Worm (Caenorhabditis elegans) whole organism, L3 larva: Measurements from ENCODE around the gene ZK1240.2.

Experiments
- aly-2 ChIP-seq: fragments of 150-350 bp; optimal IDR thresholded peaks from 2 replicates; lab custom pipeline; 2014; ENCODE audit warnings: missing biosample characterization, missing genetic modification characterization
- ama-1 ChIP-seq: fragments of 150-350 bp; optimal IDR thresholded peaks from 2 replicates; lab custom pipeline; 2018
- egl-27 ChIP-seq: sonication (generic microtip); optimal IDR thresholded peaks from 4 replicates; lab custom pipeline; 2017; ENCODE audit warnings: missing biosample characterization, missing genetic modification reagents, missing genetic modification characterization
- egl-5 ChIP-seq: fragments of 150-350 bp; optimal IDR thresholded peaks from 2 replicates; lab custom pipeline; 2017; ENCODE audit warnings: missing biosample characterization, missing genetic modification reagents, missing genetic modification characterization, inconsistent platforms
- elt-2 ChIP-seq: sonication (generic microtip); optimal IDR thresholded peaks from 2 replicates; lab custom pipeline; 2016; ENCODE audit warnings: missing genetic modification reagents, mild to moderate bottlenecking, missing genetic modification characterization, missing compliant biosample characterization
- elt-3 ChIP-seq, 3 experiments: fragments of 150-350 bp in 1 of 3; sonication (generic microtip) in 2 of 3; optimal IDR thresholded peaks; 2 replicates in 2 of 3; 4 replicates in 1 of 3; lab custom pipeline; 2014 to 2017; ENCODE audit warnings: missing biosample characterization in 3 of 3, missing genetic modification characterization in 3 of 3
- fos-1 ChIP-seq: fragments of 150-350 bp; optimal IDR thresholded peaks from 2 replicates; lab custom pipeline; 2014; ENCODE audit warnings: missing biosample characterization, missing genetic modification characterization
- mdl-1 ChIP-seq: fragments of 150-350 bp; optimal IDR thresholded peaks from 2 replicates; lab custom pipeline; 2014; ENCODE audit warnings: missing biosample characterization, missing genetic modification characterization
- nhr-12 ChIP-seq: fragments of 150-350 bp; optimal IDR thresholded peaks from 2 replicates; lab custom pipeline; 2014; ENCODE audit warnings: missing biosample characterization, missing genetic modification characterization
- nhr-237 ChIP-seq: fragments of 150-350 bp; optimal IDR thresholded peaks from 2 replicates; lab custom pipeline; 2014; ENCODE audit warnings: missing biosample characterization, missing genetic modification characterization
- nhr-25 ChIP-seq: sonication (generic microtip); optimal IDR thresholded peaks from 2 replicates; lab custom pipeline; 2017; ENCODE audit warnings: missing biosample characterization, missing genetic modification characterization
- skn-1 ChIP-seq: fragments of 150-350 bp; optimal IDR thresholded peaks from 2 replicates; lab custom pipeline; 2014; ENCODE audit warnings: missing biosample characterization, missing genetic modification characterization
- snpc-4 ChIP-seq: fragments of 150-350 bp; optimal IDR thresholded peaks from 2 replicates; lab custom pipeline; 2014; ENCODE audit warnings: missing biosample characterization, missing genetic modification characterization
- ztf-11 ChIP-seq: fragments of 150-350 bp; optimal IDR thresholded peaks from 2 replicates; lab custom pipeline; 2014; ENCODE audit warnings: missing biosample characterization, missing genetic modification characterization

- TF ChIP-seq nhr-25 (tag; lab: Kevin White, UChicago) (no peak), fos-1 (no peak), ztf-11 (tag; lab: Kevin White, UChicago) (no peak), nhr-12 (tag; lab: Kevin White, UChicago) (no peak), elt-3 (tag; optimal IDR thresholded peaks at IDR 0.05; lab: Kevin White, UChicago) (no peak), elt-2 (tag; lab: Kevin White, UChicago) (peak; percentile 74), snpc-4 (tag; lab: Kevin White, UChicago) (no peak), egl-5 (tag; lab: Kevin White, UChicago) (no peak), ama-1 (lab: Kevin White, UChicago) (no peak), nhr-237 (tag; lab: Kevin White, UChicago) (no peak), skn-1 (tag; lab: Kevin White, UChicago) (no peak), aly-2 (tag; lab: Kevin White, UChicago) (no peak), egl-27 (tag; lab: Kevin White, UChicago) (no peak), mdl-1 (tag; lab: Kevin White, UChicago) (no peak)
Observed at ce11 chrII:2317883-2318357, 5.3 kb upstream of the ZK1240.2 start, which contains the start of the genes ZK1240.5 and ZK1240.9.
